Worm (Caenorhabditis elegans) whole organism, midembryonic: ENCODE measurements around the gene str-209.

Source experiments
- T22C8.4 ChIP-seq: fragments of 200-800 bp; sonication (Bioruptor generic); IDR thresholded peaks from 2 replicates; pipeline ENCODE4 v1.3.6; 2022; ENCODE audit warnings: missing genetic modification characterization, missing compliant biosample characterization
- cog-1 ChIP-seq: sonication (generic microtip); optimal IDR thresholded peaks from 2 replicates; lab custom pipeline; 2016; ENCODE audit warnings: missing genetic modification characterization, missing compliant biosample characterization
- flt-1 ChIP-seq: fragments of 200-800 bp; sonication (Bioruptor generic); IDR thresholded peaks from 2 replicates; pipeline ENCODE4 v1.3.6; 2022; ENCODE audit warnings: missing genetic modification characterization, missing compliant biosample characterization
- klf-2 ChIP-seq: fragments of 200-800 bp; sonication (Bioruptor generic); conservative IDR thresholded peaks from 2 replicates; pipeline ENCODE4 v1.3.6; 2022; ENCODE audit warnings: missing genetic modification reagents, missing genetic modification characterization, missing compliant biosample characterization
- med-1 ChIP-seq: sonication (generic microtip); optimal IDR thresholded peaks from 2 replicates; lab custom pipeline; 2017; ENCODE audit warnings: missing genetic modification characterization, mild to moderate bottlenecking, missing compliant biosample characterization, antibody characterized with exemption, missing genetic modification reagents; ENCODE audit not compliant: insufficient read depth
- ref-1 ChIP-seq: fragments of 200-800 bp; sonication (Bioruptor generic); conservative IDR thresholded peaks from 2 replicates; pipeline ENCODE4 v1.3.6; 2022; ENCODE audit warnings: missing genetic modification reagents, missing genetic modification characterization, missing compliant biosample characterization
- tab-1 ChIP-seq: fragments of 200-800 bp; sonication (Bioruptor generic); IDR thresholded peaks from 2 replicates; pipeline ENCODE4 v1.3.6; 2022; ENCODE audit warnings: missing genetic modification characterization, missing compliant biosample characterization
- ztf-23 ChIP-seq: fragments of 200-800 bp; sonication (Bioruptor generic); IDR thresholded peaks from 2 replicates; pipeline ENCODE4 v1.3.6; 2022; ENCODE audit warnings: missing genetic modification reagents, missing genetic modification characterization, missing compliant biosample characterization
- ztf-29 ChIP-seq: fragments of 200-800 bp; sonication (Bioruptor generic); IDR thresholded peaks from 2 replicates; pipeline ENCODE4 v1.3.6; 2022; ENCODE audit warnings: missing genetic modification reagents, missing genetic modification characterization, missing compliant biosample characterization

Gene str-209

ce11 chrV:4918091-4918624 lies 30.6 kb upstream of the str-209 start, which contains the start of gene C02E7.7:
Gene C02E7.7 (minus strand): TSS chrV:4918574.
- TF ChIP-seq tab-1 (GFP tag; lab: Robert Waterston, UW) (no peak), T22C8.4 (GFP tag; lab: Robert Waterston, UW) (no peak), klf-2 (GFP tag; lab: Robert Waterston, UW) (no peak; the same call in 1 of the 2 replicates), med-1 (GFP tag; lab: Kevin White, UChicago) (no peak), ztf-29 (GFP tag; lab: Robert Waterston, UW) (no peak), ztf-23 (GFP tag; lab: Robert Waterston, UW) (no peak), cog-1 (tag; lab: Kevin White, UChicago) (no peak), ref-1 (GFP tag; lab: Robert Waterston, UW) (no peak), flt-1 (no peak)

- no peak for TF ChIP-seq T22C8.4 (GFP tag; lab: Robert Waterston, UW)
- no peak for TF ChIP-seq tab-1 (GFP tag; lab: Robert Waterston, UW)
Measured at ce11 chrV:4918664-4919257, 30.0 kb upstream of the str-209 start, which contains the start of gene C02E7.6. Gene C02E7.6 (plus strand): TSS chrV:4919207.

- TF ChIP-seq tab-1 (GFP tag; lab: Robert Waterston, UW) (no peak), klf-2 (GFP tag; lab: Robert Waterston, UW) (no peak), ref-1 (GFP tag; lab: Robert Waterston, UW) (no peak), med-1 (GFP tag; lab: Kevin White, UChicago) (no peak), ztf-23 (GFP tag; lab: Robert Waterston, UW) (no peak), T22C8.4 (GFP tag; lab: Robert Waterston, UW) (no peak), ztf-29 (GFP tag; lab: Robert Waterston, UW) (no peak), flt-1 (no peak), cog-1 (tag; lab: Kevin White, UChicago) (no peak)
Measured at ce11 chrV:4920690-4921152, 28.0 kb upstream of the str-209 start, which contains the start of the genes C02E7.8 and srh-23. Gene C02E7.8 (minus strand): TSS chrV:4920790. Gene srh-23 (plus strand): TSS chrV:4921102.

ce11 chrV:4922024-4922423 lies 26.7 kb upstream of the str-209 start, which contains the start of gene srh-22:
Gene srh-22 (plus strand): TSS chrV:4922324.
- TF ChIP-seq flt-1 (no peak), tab-1 (GFP tag; lab: Robert Waterston, UW) (no peak), ztf-23 (GFP tag; lab: Robert Waterston, UW) (no peak), ref-1 (GFP tag; lab: Robert Waterston, UW) (no peak), klf-2 (GFP tag; lab: Robert Waterston, UW) (no peak), cog-1 (tag; lab: Kevin White, UChicago) (no peak), med-1 (GFP tag; lab: Kevin White, UChicago) (no peak), T22C8.4 (GFP tag; lab: Robert Waterston, UW) (no peak), ztf-29 (GFP tag; lab: Robert Waterston, UW) (no peak)

ce11 chrV:4924618-4925017 lies 24.1 kb upstream of the str-209 start, which contains the start of gene srh-20:
Gene srh-20 (plus strand): TSS chrV:4924918.
- no peak for TF ChIP-seq klf-2 (GFP tag; lab: Robert Waterston, UW)
- no peak for TF ChIP-seq flt-1
- TF ChIP-seq ref-1 (GFP tag; lab: Robert Waterston, UW), result no peak
- no peak for TF ChIP-seq med-1 (GFP tag; lab: Kevin White, UChicago)
- TF ChIP-seq ztf-23 (GFP tag; lab: Robert Waterston, UW), result no peak
- no peak for TF ChIP-seq tab-1 (GFP tag; lab: Robert Waterston, UW)
- TF ChIP-seq ztf-29 (GFP tag; lab: Robert Waterston, UW), result no peak
- TF ChIP-seq T22C8.4 (GFP tag; lab: Robert Waterston, UW), result no peak
- TF ChIP-seq cog-1 (tag; lab: Kevin White, UChicago), result no peak

ce11 chrV:4926371-4926770 lies 22.4 kb upstream of the str-209 start, which contains the start of gene srh-21:
Gene srh-21 (plus strand): TSS chrV:4926671.
- no peak for TF ChIP-seq klf-2 (GFP tag; lab: Robert Waterston, UW)
- TF ChIP-seq cog-1 (tag; lab: Kevin White, UChicago), result no peak
- TF ChIP-seq tab-1 (GFP tag; lab: Robert Waterston, UW), result no peak
- no peak for TF ChIP-seq ztf-29 (GFP tag; lab: Robert Waterston, UW)
- TF ChIP-seq med-1 (GFP tag; lab: Kevin White, UChicago), result no peak
- TF ChIP-seq ztf-23 (GFP tag; lab: Robert Waterston, UW), result no peak
- no peak for TF ChIP-seq flt-1
- no peak for TF ChIP-seq ref-1 (GFP tag; lab: Robert Waterston, UW)
- TF ChIP-seq T22C8.4 (GFP tag; lab: Robert Waterston, UW), result no peak

ce11 chrV:4929842-4930241 lies 18.9 kb upstream of the str-209 start, which contains the start of gene str-205:
Gene str-205 (minus strand): TSS chrV:4929942.
- TF ChIP-seq med-1 (GFP tag; lab: Kevin White, UChicago), result no peak
- no peak for TF ChIP-seq klf-2 (GFP tag; lab: Robert Waterston, UW)
- TF ChIP-seq T22C8.4 (GFP tag; lab: Robert Waterston, UW), result no peak
- no peak for TF ChIP-seq cog-1 (tag; lab: Kevin White, UChicago)
- TF ChIP-seq ztf-29 (GFP tag; lab: Robert Waterston, UW), result no peak

- TF ChIP-seq ztf-29 (GFP tag; lab: Robert Waterston, UW), result no peak
- TF ChIP-seq med-1 (GFP tag; lab: Kevin White, UChicago), result no peak
- no peak for TF ChIP-seq cog-1 (tag; lab: Kevin White, UChicago)
- no peak for TF ChIP-seq ztf-23 (GFP tag; lab: Robert Waterston, UW)
- TF ChIP-seq T22C8.4 (GFP tag; lab: Robert Waterston, UW), result no peak
- TF ChIP-seq klf-2 (GFP tag; lab: Robert Waterston, UW), result no peak
- no peak for TF ChIP-seq flt-1
- TF ChIP-seq ref-1 (GFP tag; lab: Robert Waterston, UW), result no peak
- no peak for TF ChIP-seq tab-1 (GFP tag; lab: Robert Waterston, UW)
Measured at ce11 chrV:4932814-4933213, 15.9 kb upstream of the str-209 start, which contains the start of gene C02E7.10. Gene C02E7.10 (minus strand): TSS chrV:4933045.
